Worm (Caenorhabditis elegans) whole organism, L4 larva: ENCODE measurements around the gene ccd-5.

Source experiments
- F26F4.8 ChIP-seq: fragments of 200-800 bp; sonication (Bioruptor generic); conservative IDR thresholded peaks from 2 replicates; pipeline ENCODE4 v1.3.6; 2022; ENCODE audit warnings: missing genetic modification characterization, missing compliant biosample characterization
- F44E2.7 ChIP-seq: fragments of 200-800 bp; sonication (Bioruptor generic); IDR thresholded peaks from 2 replicates; pipeline ENCODE4 v2.1.2; 2022; ENCODE audit warnings: missing genetic modification characterization, missing compliant biosample characterization
- F49E8.2 ChIP-seq: sonication (generic microtip); optimal IDR thresholded peaks from 2 replicates; lab custom pipeline; 2016; ENCODE audit warnings: missing compliant biosample characterization, mild to moderate bottlenecking, missing genetic modification characterization, borderline replicate concordance
- T20F7.1 ChIP-seq: fragments of 200-800 bp; sonication (Bioruptor generic); optimal IDR thresholded peaks from 2 replicates; lab custom pipeline; 2018; ENCODE audit warnings: mild to moderate bottlenecking, missing genetic modification characterization, missing compliant biosample characterization
- Y48G9A.11 ChIP-seq: fragments of 200-800 bp; sonication (Bioruptor generic); IDR thresholded peaks from 2 replicates; pipeline ENCODE4 v1.3.6; 2022; ENCODE audit warnings: missing genetic modification reagents, missing genetic modification characterization, missing compliant biosample characterization
- Y75B8A.6 ChIP-seq: fragments of 200-800 bp; sonication (Bioruptor generic); IDR thresholded peaks from 2 replicates; pipeline ENCODE4 v1.3.6; 2022; ENCODE audit warnings: missing genetic modification reagents, missing genetic modification characterization, missing compliant biosample characterization
- aly-2 ChIP-seq: sonication (generic microtip); optimal IDR thresholded peaks from 2 replicates; lab custom pipeline; 2018; ENCODE audit warnings: missing biosample characterization, missing genetic modification characterization
- arid-1 ChIP-seq: fragments of 200-800 bp; sonication (Bioruptor generic); conservative IDR thresholded peaks from 2 replicates; pipeline ENCODE4 v1.3.6; 2022; ENCODE audit warnings: missing genetic modification reagents, missing genetic modification characterization, missing compliant biosample characterization
- attf-4 ChIP-seq: sonication (generic microtip); optimal IDR thresholded peaks from 3 replicates; lab custom pipeline; 2017; ENCODE audit warnings: missing biosample characterization, missing genetic modification characterization
- ceh-28 ChIP-seq: fragments of 150-350 bp; optimal IDR thresholded peaks from 2 replicates; lab custom pipeline; 2014; ENCODE audit warnings: missing biosample characterization, missing genetic modification reagents, missing genetic modification characterization
- ceh-44 ChIP-seq: fragments of 200-800 bp; sonication (Bioruptor generic); IDR thresholded peaks from 2 replicates; pipeline ENCODE4 v1.3.6; 2022; ENCODE audit warnings: missing genetic modification reagents, missing genetic modification characterization, missing compliant biosample characterization
- ceh-62 ChIP-seq: sonication (generic microtip); optimal IDR thresholded peaks from 2 replicates; lab custom pipeline; 2017; ENCODE audit warnings: missing biosample characterization, missing genetic modification characterization
- ceh-82 ChIP-seq: sonication (generic microtip); optimal IDR thresholded peaks from 2 replicates; lab custom pipeline; 2017; ENCODE audit warnings: missing biosample characterization, missing genetic modification characterization
- ces-1 ChIP-seq: fragments of 150-350 bp; sonication (generic microtip); optimal IDR thresholded peaks from 4 replicates; lab custom pipeline; 2014; ENCODE audit warnings: missing biosample characterization, missing genetic modification reagents, missing genetic modification characterization
- daf-12 ChIP-seq: fragments of 150-350 bp; optimal IDR thresholded peaks from 2 replicates; lab custom pipeline; 2014; ENCODE audit warnings: missing biosample characterization, missing genetic modification reagents, missing genetic modification characterization
- daf-16 ChIP-seq, 3 experiments: sonication (generic microtip); optimal IDR thresholded peaks; 2 replicates each; lab custom pipeline; 2016 to 2017; ENCODE audit warnings: missing genetic modification characterization in 3 of 3, missing genetic modification reagents in 3 of 3, mild to moderate bottlenecking in 2 of 3, missing compliant biosample characterization in 2 of 3, missing biosample characterization in 1 of 3, moderate library complexity in 1 of 3
- daf-8 ChIP-seq: fragments of 200-800 bp; sonication (Bioruptor generic); IDR thresholded peaks from 2 replicates; pipeline ENCODE4 v1.3.6; 2022; ENCODE audit warnings: missing genetic modification characterization, missing compliant biosample characterization
- dmd-9 ChIP-seq: fragments of 200-800 bp; sonication (Bioruptor generic); IDR thresholded peaks from 2 replicates; pipeline ENCODE4 v1.3.6; 2022; ENCODE audit warnings: missing genetic modification reagents, missing genetic modification characterization, missing compliant biosample characterization
- dpl-1 ChIP-seq: fragments of 150-350 bp; optimal IDR thresholded peaks from 2 replicates; lab custom pipeline; 2014; ENCODE audit warnings: missing biosample characterization, missing genetic modification reagents, missing genetic modification characterization
- egl-27 ChIP-seq: sonication (generic microtip); optimal IDR thresholded peaks from 3 replicates; lab custom pipeline; 2017; ENCODE audit warnings: missing biosample characterization, missing genetic modification reagents, missing genetic modification characterization
- egl-43 ChIP-seq: fragments of 200-800 bp; sonication (Bioruptor generic); IDR thresholded peaks from 2 replicates; pipeline ENCODE4 v1.3.6; 2022; ENCODE audit warnings: missing genetic modification reagents, missing genetic modification characterization, missing compliant biosample characterization
- fos-1 ChIP-seq: fragments of 150-350 bp; optimal IDR thresholded peaks from 2 replicates; lab custom pipeline; 2014; ENCODE audit warnings: missing biosample characterization, missing genetic modification characterization
- gei-8 ChIP-seq: fragments of 200-800 bp; sonication (Bioruptor generic); optimal IDR thresholded peaks from 2 replicates; lab custom pipeline; 2018; ENCODE audit warnings: mild to moderate bottlenecking, missing genetic modification characterization, missing compliant biosample characterization
- hif-1 ChIP-seq, 2 experiments: sonication (generic microtip); optimal IDR thresholded peaks; 2 replicates each; lab custom pipeline; 2016 to 2017; ENCODE audit warnings: missing compliant biosample characterization in 2 of 2, missing genetic modification characterization in 2 of 2, missing genetic modification reagents in 2 of 2, missing genotype in 2 of 2, mild to moderate bottlenecking in 1 of 2
- hlh-11 ChIP-seq: fragments of 200-800 bp; sonication (Bioruptor generic); optimal IDR thresholded peaks from 2 replicates; lab custom pipeline; 2018; ENCODE audit warnings: mild to moderate bottlenecking, missing genetic modification characterization, missing compliant biosample characterization
- jun-1 ChIP-seq: fragments of 150-350 bp; optimal IDR thresholded peaks from 2 replicates; lab custom pipeline; 2014; ENCODE audit warnings: missing biosample characterization, missing genetic modification reagents, missing genetic modification characterization
- lim-7 ChIP-seq: fragments of 200-800 bp; sonication (Bioruptor generic); IDR thresholded peaks from 2 replicates; pipeline ENCODE4 v1.3.6; 2022; ENCODE audit warnings: missing genetic modification characterization, missing compliant biosample characterization
- lin-29 ChIP-seq: fragments of 200-800 bp; sonication (Bioruptor generic); IDR thresholded peaks from 2 replicates; pipeline ENCODE4 v1.3.6; 2022; ENCODE audit warnings: missing genetic modification reagents, missing genetic modification characterization, missing compliant biosample characterization
- lsy-2 ChIP-seq, 2 experiments: fragments of 150-350 bp in 1 of 2; sonication (generic microtip) in 1 of 2; optimal IDR thresholded peaks; 2 replicates each; lab custom pipeline; 2014 to 2017; ENCODE audit warnings: missing biosample characterization in 2 of 2, missing genetic modification characterization in 2 of 2
- mdl-1 ChIP-seq, 2 experiments: fragments of 150-350 bp in 1 of 2; sonication (generic microtip) in 1 of 2; optimal IDR thresholded peaks; 2 replicates each; lab custom pipeline; 2014 to 2017; ENCODE audit warnings: missing biosample characterization in 2 of 2, missing genetic modification characterization in 2 of 2
- mep-1 ChIP-seq: fragments of 150-350 bp; sonication (generic microtip); optimal IDR thresholded peaks from 3 replicates; lab custom pipeline; 2014; ENCODE audit warnings: missing biosample characterization, missing genetic modification characterization
- mes-2 ChIP-seq: sonication (generic microtip); optimal IDR thresholded peaks from 2 replicates; lab custom pipeline; 2016; ENCODE audit warnings: missing genotype, mild to moderate bottlenecking, missing genetic modification characterization, missing compliant biosample characterization; ENCODE audit not compliant: poor library complexity, severe bottlenecking
- nhr-10 ChIP-seq: fragments of 150-350 bp; optimal IDR thresholded peaks from 2 replicates; lab custom pipeline; 2014; ENCODE audit warnings: missing biosample characterization, missing genetic modification characterization
- nhr-11 ChIP-seq: fragments of 150-350 bp; optimal IDR thresholded peaks from 2 replicates; lab custom pipeline; 2014; ENCODE audit warnings: missing biosample characterization, missing genetic modification characterization
- nhr-111 ChIP-seq: fragments of 200-800 bp; sonication (Bioruptor generic); optimal IDR thresholded peaks from 2 replicates; lab custom pipeline; 2018; ENCODE audit warnings: mild to moderate bottlenecking, missing genetic modification characterization, missing compliant biosample characterization
- nhr-28 ChIP-seq: fragments of 150-350 bp; optimal IDR thresholded peaks from 2 replicates; lab custom pipeline; 2014; ENCODE audit warnings: missing biosample characterization, missing genetic modification characterization
- nhr-42 ChIP-seq: fragments of 200-800 bp; sonication (Bioruptor generic); IDR thresholded peaks from 2 replicates; pipeline ENCODE4 v1.3.6; 2022; ENCODE audit warnings: missing genetic modification characterization, missing compliant biosample characterization
- nhr-48 ChIP-seq: sonication (generic microtip); optimal IDR thresholded peaks from 2 replicates; lab custom pipeline; 2016; ENCODE audit warnings: mild to moderate bottlenecking, missing genetic modification characterization, missing compliant biosample characterization
- nhr-6 ChIP-seq: fragments of 150-350 bp; optimal IDR thresholded peaks from 2 replicates; lab custom pipeline; 2014; ENCODE audit warnings: missing biosample characterization, missing genetic modification characterization
- pqm-1 ChIP-seq: sonication (generic microtip); optimal IDR thresholded peaks from 2 replicates; lab custom pipeline; 2017; ENCODE audit warnings: missing biosample characterization, missing genetic modification characterization
- rbr-2 ChIP-seq: sonication (generic microtip); optimal IDR thresholded peaks from 2 replicates; lab custom pipeline; 2016; ENCODE audit warnings: missing genotype, missing genetic modification characterization, missing compliant biosample characterization
- saeg-2 ChIP-seq: fragments of 200-800 bp; sonication (Bioruptor generic); IDR thresholded peaks from 2 replicates; pipeline ENCODE4 v1.3.6; 2022; ENCODE audit warnings: missing genetic modification reagents, missing genetic modification characterization, missing compliant biosample characterization
- set-16 ChIP-seq: fragments of 200-800 bp; sonication (Bioruptor generic); IDR thresholded peaks from 2 replicates; pipeline ENCODE4 v1.3.6; 2022; ENCODE audit warnings: missing genetic modification reagents, missing genetic modification characterization, missing compliant biosample characterization
- snpc-4 ChIP-seq: fragments of 150-350 bp; optimal IDR thresholded peaks from 2 replicates; lab custom pipeline; 2014; ENCODE audit warnings: missing biosample characterization, missing genetic modification characterization
- tag-97 ChIP-seq: fragments of 200-800 bp; sonication (Bioruptor generic); IDR thresholded peaks from 2 replicates; pipeline ENCODE4 v1.3.6; 2022; ENCODE audit warnings: missing genetic modification characterization, missing compliant biosample characterization
- unc-39 ChIP-seq: sonication (generic microtip); optimal IDR thresholded peaks from 2 replicates; lab custom pipeline; 2017; ENCODE audit warnings: missing biosample characterization, missing genetic modification characterization
- unc-62 ChIP-seq, 3 experiments: fragments of 150-350 bp in 1 of 3; sonication (generic microtip); optimal IDR thresholded peaks in 2 of 3; peaks in 1 of 3; 1 replicate in 1 of 3; 2 replicates in 2 of 3; lab custom pipeline; 2014 to 2017; ENCODE audit warnings: missing biosample characterization in 3 of 3, missing genetic modification characterization in 3 of 3, missing genetic modification reagents in 3 of 3, missing genotype in 1 of 3
- zfp-3 ChIP-seq: fragments of 200-800 bp; sonication (Bioruptor generic); conservative IDR thresholded peaks from 2 replicates; pipeline ENCODE4 v1.3.6; 2022; ENCODE audit warnings: missing genetic modification reagents, missing genetic modification characterization, missing compliant biosample characterization
- zip-2 ChIP-seq: fragments of 150-350 bp; optimal IDR thresholded peaks from 2 replicates; lab custom pipeline; 2014; ENCODE audit warnings: missing biosample characterization, missing genetic modification characterization
- ztf-7 ChIP-seq: fragments of 150-350 bp; optimal IDR thresholded peaks from 2 replicates; lab custom pipeline; 2014; ENCODE audit warnings: missing biosample characterization, missing genetic modification characterization

Gene ccd-5

ce11 chrX:2591586-2592000, 19.1 kb upstream of the ccd-5 start (continued):
- TF ChIP-seq nhr-48 (peak; percentile 29), zip-2 (tag; lab: Kevin White, UChicago) (no peak), lin-29 (no peak), snpc-4 (no peak), F49E8.2 (no peak), tag-97 (GFP tag; lab: Robert Waterston, UW) (no peak), dmd-9 (no peak), Y75B8A.6 (no peak), jun-1 (tag; lab: Kevin White, UChicago) (no peak), T20F7.1 (GFP tag; lab: Kevin White, UChicago) (no peak), F26F4.8 (GFP tag; lab: Robert Waterston, UW) (no peak), ztf-7 (tag; lab: Kevin White, UChicago) (no peak), saeg-2 (no peak)

- TF ChIP-seq nhr-6 (tag; lab: Kevin White, UChicago) (peak; percentile 1), nhr-42 (GFP tag; lab: Robert Waterston, UW) (no peak), mep-1 (tag; lab: Kevin White, UChicago) (peak; percentile 54), egl-43 (GFP tag; lab: Robert Waterston, UW) (no peak), arid-1 (no peak), lim-7 (GFP tag; lab: Robert Waterston, UW) (no peak), daf-8 (GFP tag; lab: Robert Waterston, UW) (no peak), hlh-11 (peak; percentile 71), attf-4 (no peak), ceh-62 (no peak), rbr-2 (tag; lab: Kevin White, UChicago) (no peak), ceh-28 (tag; lab: Kevin White, UChicago) (no peak), F44E2.7 (GFP tag; lab: Robert Waterston, UW) (no peak), pqm-1 (tag; lab: Kevin White, UChicago) (no peak), ceh-44 (GFP tag; lab: Robert Waterston, UW) (no peak), zfp-3 (GFP tag; lab: Robert Waterston, UW) (no peak), unc-39 (no peak), snpc-4 (no peak), ztf-7 (tag; lab: Kevin White, UChicago) (no peak), nhr-11 (tag; lab: Kevin White, UChicago) (no peak), daf-12 (tag; lab: Kevin White, UChicago) (no peak), Y75B8A.6 (no peak), F49E8.2 (no peak), nhr-111 (no peak), ceh-82 (tag; lab: Kevin White, UChicago) (no peak), mdl-1 (tag; optimal IDR thresholded peaks at IDR 0.05; lab: Kevin White, UChicago) (peak in 1 of 2 experiments; percentile 60), dpl-1 (GFP tag; lab: Kevin White, UChicago) (no peak), egl-27 (tag; lab: Kevin White, UChicago) (no peak), Y48G9A.11 (no peak), daf-16 (GFP tag; optimal IDR thresholded peaks at IDR 0.05; lab: Kevin White, UChicago) (no peak), daf-16 (tag; optimal IDR thresholded peaks at IDR 0.05; lab: Kevin White, UChicago) (no peak), ces-1 (GFP tag; lab: Kevin White, UChicago) (no peak), aly-2 (tag; lab: Kevin White, UChicago) (no peak), nhr-28 (tag; lab: Kevin White, UChicago) (peak; percentile 79), unc-62 (GFP tag; optimal IDR thresholded peaks at IDR 0.05 in 1 of 2; lab: Kevin White, UChicago) (peak in 1 of 2 experiments; percentile 95), unc-62 (tag; optimal IDR thresholded peaks at IDR 0.05; lab: Kevin White, UChicago) (no peak), mes-2 (tag; lab: Kevin White, UChicago) (no peak), saeg-2 (no peak), lsy-2 (tag; optimal IDR thresholded peaks at IDR 0.05; lab: Kevin White, UChicago) (no peak), set-16 (GFP tag; lab: Robert Waterston, UW) (no peak), zip-2 (tag; lab: Kevin White, UChicago) (no peak), nhr-10 (no peak), hif-1 (tag; optimal IDR thresholded peaks at IDR 0.05; lab: Kevin White, UChicago) (no peak), T20F7.1 (GFP tag; lab: Kevin White, UChicago) (no peak), fos-1 (no peak), gei-8 (GFP tag; lab: Kevin White, UChicago) (no peak)
Measured at ce11 chrX:2590777-2591176, 18.3 kb upstream of the ccd-5 start.
